Worm (Caenorhabditis elegans) whole organism, L2 larva: ENCODE results near the gene lys-5.

Experiments
- egl-27 ChIP-seq: sonication (generic microtip); optimal IDR thresholded peaks from 3 replicates; lab custom pipeline; 2017; ENCODE audit warnings: missing biosample characterization, missing genetic modification reagents, missing genetic modification characterization
- elt-1 ChIP-seq: fragments of 150-350 bp; optimal IDR thresholded peaks from 2 replicates; lab custom pipeline; 2014; ENCODE audit warnings: missing biosample characterization, missing genetic modification characterization
- fos-1 ChIP-seq: fragments of 150-350 bp; optimal IDR thresholded peaks from 2 replicates; lab custom pipeline; 2014; ENCODE audit warnings: missing biosample characterization, missing genetic modification characterization
- lin-13 ChIP-seq: fragments of 150-350 bp; optimal IDR thresholded peaks from 2 replicates; lab custom pipeline; 2014; ENCODE audit warnings: missing biosample characterization, missing genetic modification reagents, missing genetic modification characterization

DNA sequence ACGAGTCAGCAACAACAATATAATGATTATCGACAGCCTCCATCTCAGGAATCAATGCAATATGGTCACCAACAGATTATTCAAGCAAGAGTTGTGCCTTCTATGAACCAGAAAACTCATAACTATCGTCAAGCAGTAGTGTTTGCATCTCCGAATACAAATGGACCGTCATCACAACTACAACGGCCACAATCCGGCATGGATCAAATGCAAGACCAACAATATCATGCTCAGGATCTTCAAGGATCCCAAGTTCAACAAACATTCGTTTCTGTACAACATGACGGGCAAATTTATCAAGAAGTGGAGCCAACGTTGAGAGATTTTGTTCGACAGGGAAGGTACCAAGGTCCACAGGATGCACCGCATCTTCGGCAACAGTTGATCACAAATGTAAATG is 28.3 kb downstream of the lys-5 start:
- TF ChIP-seq fos-1 (tag; lab: Kevin White, UChicago) (no peak), lin-13 (GFP tag; lab: Kevin White, UChicago) (no peak), egl-27 (tag; lab: Kevin White, UChicago) (no peak), elt-1 (tag; lab: Kevin White, UChicago) (no peak)
